Worm (Caenorhabditis elegans) whole organism, early embryonic: ENCODE results near the gene ZK792.7.

Experiments used
- ama-1 ChIP-seq: fragments of 150-350 bp; optimal IDR thresholded peaks from 2 replicates; lab custom pipeline; 2014
- ceh-13 ChIP-seq: fragments of 200-800 bp; sonication (Bioruptor generic); optimal IDR thresholded peaks from 2 replicates; lab custom pipeline; 2018; ENCODE audit warnings: mild to moderate bottlenecking, missing genetic modification characterization, missing compliant biosample characterization
- scrt-1 ChIP-seq: fragments of 200-800 bp; sonication (Bioruptor generic); IDR thresholded peaks from 2 replicates; pipeline ENCODE4 v1.3.6; 2022; ENCODE audit warnings: missing genetic modification characterization, missing compliant biosample characterization
- tra-4 ChIP-seq: sonication (generic microtip); optimal IDR thresholded peaks from 2 replicates; lab custom pipeline; 2017; ENCODE audit warnings: missing genetic modification characterization, missing compliant biosample characterization

- TF ChIP-seq tra-4 (tag; lab: Kevin White, UChicago): no peak
- no peak for TF ChIP-seq scrt-1
- no peak for TF ChIP-seq ama-1 (lab: Kevin White, UChicago)
- TF ChIP-seq ceh-13 (GFP tag; lab: Kevin White, UChicago): no peak
These were observed 40.8 kb downstream of the ZK792.7 start, which contains the start of gene K01A6.6 for ce11 chrIV:11735025-11735424.
